Fruit fly (Drosophila melanogaster): ENCODE results near the gene CG18094.

Gene CG18094

dm6 chr2L:19480406-19481334 lies 9.4 kb upstream of the CG18094 start:
- TF ChIP-seq CG13894 (tag; optimal IDR thresholded peaks at IDR 0.05) (no peak), CG1647 (GFP tag; optimal IDR thresholded peaks at IDR 0.05) (no peak), hth (optimal IDR thresholded peaks at IDR 0.05) (no peak), CG6254 (GFP tag; optimal IDR thresholded peaks at IDR 0.05) (no peak), HmgZ (tag; optimal IDR thresholded peaks at IDR 0.05) (no peak), zen (tag; optimal IDR thresholded peaks at IDR 0.05) (no peak), Dek (tag; optimal IDR thresholded peaks at IDR 0.05) (no peak), D19A (tag; optimal IDR thresholded peaks at IDR 0.05) (peak; percentile 4), CrebB (tag; optimal IDR thresholded peaks at IDR 0.05) (no peak), nom (GFP tag; optimal IDR thresholded peaks at IDR 0.05) (no peak), chn (GFP tag; optimal IDR thresholded peaks at IDR 0.05) (no peak), CG3065 (GFP tag; optimal IDR thresholded peaks at IDR 0.05) (no peak), CG2120 (GFP tag; optimal IDR thresholded peaks at IDR 0.05) (no peak), CG6272 (GFP tag; IDR thresholded peaks at IDR 0.05) (0 out of 2 replicates have a peak, but pooled peaks have one; percentile 28), CG31224 (GFP tag; IDR thresholded peaks at IDR 0.05) (no peak), CG11247 (GFP tag; IDR thresholded peaks at IDR 0.05) (0 out of 2 replicates have a peak, but pooled peaks have one; percentile 35), ERR (GFP tag; optimal IDR thresholded peaks at IDR 0.05) (no peak), danr (GFP tag; IDR thresholded peaks at IDR 0.05) (no peak), abd-A (tag; optimal IDR thresholded peaks at IDR 0.05) (peak; percentile 43), pros (GFP tag; optimal IDR thresholded peaks at IDR 0.05) (peak; percentile 26), CG6791 (GFP tag; IDR thresholded peaks at IDR 0.05; ENCODE audit: partially characterized antibody) (peak; percentile 67), pum (GFP tag; optimal IDR thresholded peaks at IDR 0.05) (no peak), dysf (GFP tag; IDR thresholded peaks at IDR 0.05) (0 out of 3 replicates have a peak, but pooled peaks have one; percentile 29), CG7839 (tag; optimal IDR thresholded peaks at IDR 0.05) (no peak), Dad (GFP tag; optimal IDR thresholded peaks at IDR 0.05) (no peak), bsh (GFP tag; optimal IDR thresholded peaks at IDR 0.05) (peak in 1 of 2 experiments; percentile 23), bbx (GFP tag; IDR thresholded peaks at IDR 0.05; ENCODE audit: partially characterized antibody) (peak; percentile 23; the same call in 1 of the 2 replicates), peb (GFP tag; IDR thresholded peaks at IDR 0.05) (no peak), CG11504 (tag; optimal IDR thresholded peaks at IDR 0.05) (no peak), sens (GFP tag) (peak; percentile 67), CG3163 (GFP tag; optimal IDR thresholded peaks at IDR 0.05) (no peak), gem (tag; optimal IDR thresholded peaks at IDR 0.05) (no peak), wdn (GFP tag; IDR thresholded peaks at IDR 0.05) (no peak), wek (GFP tag; optimal IDR thresholded peaks at IDR 0.05) (no peak), E2f1 (GFP tag; IDR thresholded peaks at IDR 0.05) (no peak), CG18262 (tag; optimal IDR thresholded peaks at IDR 0.05) (peak; percentile 53), CG12155 (GFP tag; optimal IDR thresholded peaks at IDR 0.05) (no peak), run (tag; optimal IDR thresholded peaks at IDR 0.05) (peak; percentile 30), Taf1 (GFP tag; IDR thresholded peaks at IDR 0.05) (no peak), D19B (GFP tag; optimal IDR thresholded peaks at IDR 0.05) (peak; percentile 48), BtbVII (GFP tag; optimal IDR thresholded peaks at IDR 0.05) (no peak), scrt (GFP tag; optimal IDR thresholded peaks at IDR 0.05) (peak; percentile 28), HLH4C (GFP tag; IDR thresholded peaks at IDR 0.05; ENCODE audit: partially characterized antibody) (peak; percentile 38; the same call in 1 of the 3 replicates), zf30C (GFP tag; optimal IDR thresholded peaks at IDR 0.05) (no peak), CG10979 (tag; optimal IDR thresholded peaks at IDR 0.05) (peak; percentile 8), al (GFP tag; IDR thresholded peaks at IDR 0.05) (no peak), CG14710 (tag; optimal IDR thresholded peaks at IDR 0.05) (peak; percentile 3), CG16813 (GFP tag; IDR thresholded peaks at IDR 0.05; ENCODE audit: partially characterized antibody) (peak; percentile 41; the same call in 1 of the 3 replicates)
